Fruit fly (Drosophila melanogaster): ENCODE measurements around the gene Krn.

The Krn gene

DNA sequence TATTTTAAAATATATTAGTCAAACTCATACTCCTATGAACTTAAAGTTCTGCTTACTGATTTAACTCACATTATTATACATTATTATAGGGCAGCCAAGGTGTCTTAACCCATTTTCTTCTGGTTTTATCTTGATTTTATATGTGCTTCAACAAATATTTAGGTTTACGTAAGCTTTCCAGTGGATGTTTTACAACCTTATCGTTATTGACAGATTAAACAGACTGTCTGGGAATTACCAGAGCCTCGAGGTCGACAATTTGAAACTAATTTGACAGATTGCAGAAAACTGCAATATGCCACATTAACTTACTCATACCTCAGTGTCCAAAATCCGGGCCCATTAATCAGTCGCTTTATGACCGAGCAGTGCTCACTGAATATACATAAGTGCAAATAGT, 22.8 kb downstream of the Krn start (continued):
- peak; percentile 51 for TF ChIP-seq CG9139 (GFP tag; optimal IDR thresholded peaks at IDR 0.05)
- TF ChIP-seq CG11902 (GFP tag; optimal IDR thresholded peaks at IDR 0.05): no peak
- TF ChIP-seq CG6276 (GFP tag; optimal IDR thresholded peaks at IDR 0.05): no peak
- TF ChIP-seq CG11762 (GFP tag; optimal IDR thresholded peaks at IDR 0.05; ENCODE audit: insufficient read depth): no peak
- no peak for TF ChIP-seq fd85E (GFP tag; optimal IDR thresholded peaks at IDR 0.05)
- TF ChIP-seq CG32006 (GFP tag; optimal IDR thresholded peaks at IDR 0.05): no peak
- no peak for TF ChIP-seq CG10631 (GFP tag; optimal IDR thresholded peaks at IDR 0.05)
- TF ChIP-seq Eip78C (GFP tag): peak; percentile 81
- TF ChIP-seq dsx (GFP tag; optimal IDR thresholded peaks at IDR 0.05; ENCODE audit: poor library complexity, severe bottlenecking): no peak
- peak; percentile 8 for TF ChIP-seq esn (GFP tag; optimal IDR thresholded peaks at IDR 0.05)
- peak in 1 of 2 experiments; percentile 48 for TF ChIP-seq ss (GFP tag; optimal IDR thresholded peaks at IDR 0.05)
- TF ChIP-seq CG15336 (GFP tag; IDR thresholded peaks at IDR 0.05): no peak
- TF ChIP-seq CG6854 (GFP tag; optimal IDR thresholded peaks at IDR 0.05): peak; percentile 63
- no peak for TF ChIP-seq topi (GFP tag; optimal IDR thresholded peaks at IDR 0.05)
- TF ChIP-seq Blimp-1 (GFP tag; optimal IDR thresholded peaks at IDR 0.05): no peak
- TF ChIP-seq Hr4 (GFP tag; optimal IDR thresholded peaks at IDR 0.05): no peak
- TF ChIP-seq Hr39 (GFP tag; optimal IDR thresholded peaks at IDR 0.05): no peak

DNA sequence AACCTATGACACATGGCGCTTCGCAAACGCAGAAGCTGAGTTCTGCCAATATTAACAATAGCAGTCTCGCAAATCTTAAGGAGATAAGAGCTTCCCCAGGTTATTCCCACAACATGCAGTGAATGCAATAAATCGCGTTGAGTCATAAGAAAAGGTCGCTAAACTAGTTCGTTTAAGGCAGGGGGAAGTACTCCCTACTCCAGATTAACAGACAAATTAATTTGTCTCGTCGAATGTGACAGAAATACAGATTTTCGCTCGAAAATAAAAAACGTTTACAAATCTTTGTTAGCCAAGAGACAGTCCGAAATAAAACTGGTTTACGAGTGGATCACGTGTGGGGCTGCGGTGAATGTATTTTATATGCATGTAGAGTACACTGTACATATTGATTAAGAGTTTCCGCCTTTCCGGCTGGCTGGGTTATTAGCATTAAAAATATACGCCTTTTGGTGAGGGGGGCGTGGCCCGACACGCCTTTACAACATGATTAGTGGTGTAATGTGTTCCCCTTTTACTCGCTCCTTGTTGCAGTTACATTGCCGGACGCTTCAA, 28.4 kb downstream of the Krn start:
- TF ChIP-seq CG10669 (GFP tag; optimal IDR thresholded peaks at IDR 0.05): no peak
- peak; percentile 68 for TF ChIP-seq svp (GFP tag)
- TF ChIP-seq CG34406 (GFP tag; optimal IDR thresholded peaks at IDR 0.05): no peak
- peak; percentile 28 for TF ChIP-seq CG6808 (GFP tag; optimal IDR thresholded peaks at IDR 0.05)
- TF ChIP-seq Hr39 (GFP tag; optimal IDR thresholded peaks at IDR 0.05): no peak
- TF ChIP-seq fd59A (GFP tag; optimal IDR thresholded peaks at IDR 0.05): no peak
- TF ChIP-seq pdm3 (GFP tag; optimal IDR thresholded peaks at IDR 0.05): no peak
- TF ChIP-seq OdsH (GFP tag; optimal IDR thresholded peaks at IDR 0.05): no peak
- TF ChIP-seq fd85E (GFP tag; optimal IDR thresholded peaks at IDR 0.05): no peak
- TF ChIP-seq ss (GFP tag; optimal IDR thresholded peaks at IDR 0.05): peak; percentile 26 to 29
- no peak for TF ChIP-seq fkh (GFP tag; optimal IDR thresholded peaks at IDR 0.05)
- TF ChIP-seq Eip93F (GFP tag; optimal IDR thresholded peaks at IDR 0.05): no peak
- no peak for TF ChIP-seq CG6276 (GFP tag; optimal IDR thresholded peaks at IDR 0.05)
- peak; percentile 57 for TF ChIP-seq Eip78C (GFP tag)
- no peak for TF ChIP-seq CG7368 (GFP tag; optimal IDR thresholded peaks at IDR 0.05)
- no peak for TF ChIP-seq Eip75B (GFP tag; optimal IDR thresholded peaks at IDR 0.05)
- TF ChIP-seq Hr4 (GFP tag; optimal IDR thresholded peaks at IDR 0.05): no peak
- no peak for TF ChIP-seq CG10631 (GFP tag; optimal IDR thresholded peaks at IDR 0.05)

dm6 chr3L:17625014-17625413, 29.1 kb downstream of the Krn start:
- TF ChIP-seq Gug (GFP tag; IDR thresholded peaks at IDR 0.05) (no peak), fkh (GFP tag; optimal IDR thresholded peaks at IDR 0.05) (peak; percentile 11), CG3032 (tag; optimal IDR thresholded peaks at IDR 0.05) (no peak)

DNA sequence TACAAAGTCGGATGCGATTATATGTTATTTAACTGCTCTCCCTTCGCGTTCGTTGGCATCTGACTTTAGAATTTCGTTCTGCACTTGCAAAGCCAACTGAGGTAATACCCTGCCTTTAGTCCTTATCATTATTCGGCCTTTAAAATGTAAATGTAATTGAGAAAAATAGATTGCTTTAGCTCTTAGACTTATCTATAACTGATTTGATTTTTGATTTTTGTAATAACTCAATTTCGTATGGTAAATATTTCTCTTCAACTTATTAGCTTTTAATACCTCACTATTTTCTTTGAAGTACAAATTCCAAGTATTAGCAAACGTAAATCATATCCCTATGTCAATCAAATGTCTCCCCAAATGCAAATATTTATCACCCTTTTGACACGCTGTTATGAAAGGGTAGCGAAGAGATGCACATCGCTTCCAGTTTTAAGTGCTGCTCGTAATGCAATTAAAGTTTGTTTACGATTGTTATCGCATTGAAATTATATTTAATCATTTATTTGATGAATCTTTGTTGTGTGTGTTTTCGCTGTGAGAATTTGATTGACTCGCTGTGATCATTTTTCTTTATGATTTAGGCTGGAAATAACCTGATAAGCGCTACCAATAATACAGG, 29.8 kb downstream of the Krn start:
- peak; percentile 11 for TF ChIP-seq lz (GFP tag; optimal IDR thresholded peaks at IDR 0.05)
- no peak for TF ChIP-seq CG3032 (tag; optimal IDR thresholded peaks at IDR 0.05)
- TF ChIP-seq CG10631 (GFP tag; optimal IDR thresholded peaks at IDR 0.05): no peak
- TF ChIP-seq Gug (GFP tag; IDR thresholded peaks at IDR 0.05): no peak
- peak; percentile 20 for TF ChIP-seq Hr4 (GFP tag; optimal IDR thresholded peaks at IDR 0.05)
- no peak for TF ChIP-seq CG15336 (GFP tag; IDR thresholded peaks at IDR 0.05)
- peak; percentile 18 for TF ChIP-seq CG32006 (GFP tag; optimal IDR thresholded peaks at IDR 0.05)
- TF ChIP-seq ss (GFP tag; optimal IDR thresholded peaks at IDR 0.05): no peak
- no peak for TF ChIP-seq Ets96B (tag; optimal IDR thresholded peaks at IDR 0.05)
- TF ChIP-seq svp (GFP tag): peak; percentile 81
- peak; percentile 75 for TF ChIP-seq Eip78C (GFP tag)
- peak; percentile 19 for TF ChIP-seq Sox102F (GFP tag; optimal IDR thresholded peaks at IDR 0.05)
- TF ChIP-seq pdm3 (GFP tag; optimal IDR thresholded peaks at IDR 0.05): no peak
- peak; percentile 4 for TF ChIP-seq Met (GFP tag; optimal IDR thresholded peaks at IDR 0.05)
- TF ChIP-seq Eip75B (GFP tag; optimal IDR thresholded peaks at IDR 0.05): no peak
- peak; percentile 34 for TF ChIP-seq dsx (GFP tag; optimal IDR thresholded peaks at IDR 0.05; ENCODE audit: poor library complexity, severe bottlenecking)
- TF ChIP-seq Ets21C (GFP tag; optimal IDR thresholded peaks at IDR 0.05): no peak
- TF ChIP-seq eg (GFP tag; IDR thresholded peaks at IDR 0.05): no peak
- TF ChIP-seq CG6163 (GFP tag; IDR thresholded peaks at IDR 0.05): no peak
- no peak for TF ChIP-seq CG8632 (GFP tag; optimal IDR thresholded peaks at IDR 0.05)
- TF ChIP-seq fd85E (GFP tag; optimal IDR thresholded peaks at IDR 0.05): no peak
- no peak for TF ChIP-seq Hr39 (GFP tag; optimal IDR thresholded peaks at IDR 0.05)
- TF ChIP-seq CG1621 (tag; optimal IDR thresholded peaks at IDR 0.05): no peak
- no peak for TF ChIP-seq Smox (GFP tag; optimal IDR thresholded peaks at IDR 0.05)
- TF ChIP-seq cyc (GFP tag; optimal IDR thresholded peaks at IDR 0.05): no peak
- TF ChIP-seq spab (GFP tag; optimal IDR thresholded peaks at IDR 0.05): no peak
- TF ChIP-seq CG10669 (GFP tag; optimal IDR thresholded peaks at IDR 0.05): no peak
- peak; percentile 15 for TF ChIP-seq esn (GFP tag; optimal IDR thresholded peaks at IDR 0.05)
